Fruit fly (Drosophila melanogaster) Kc167 (cell line): Measurements from ENCODE around the gene Rpn1.

Experiments
- Myc ChIP-seq: fragments of >200 bp; optimal IDR thresholded peaks from 2 replicates; lab custom pipeline; 2017; ENCODE audit warnings: missing external identifiers
- Sin3A ChIP-seq: fragments of >200 bp; optimal IDR thresholded peaks from 2 replicates; lab custom pipeline; 2018; ENCODE audit warnings: missing external identifiers
- h ChIP-seq: fragments of >200 bp; optimal IDR thresholded peaks from 3 replicates; lab custom pipeline; 2018; ENCODE audit warnings: missing external identifiers
- psq ChIP-seq: fragments of >200 bp; optimal IDR thresholded peaks from 2 replicates; lab custom pipeline; 2017; ENCODE audit warnings: missing external identifiers
- ttk ChIP-seq: sonication (Bioruptor generic); optimal IDR thresholded peaks from 2 replicates; lab custom pipeline; 2017; ENCODE audit warnings: missing external identifiers

dm6 chr3L:19908201-19909127 lies 6.4 kb upstream of the Rpn1 start:
- TF ChIP-seq h (lab: Kevin White, UChicago) (no peak), psq (no peak), Sin3A (lab: Kevin White, UChicago) (no peak), ttk (lab: Kevin White, UChicago) (no peak), Myc (no peak)
